Fruit fly (Drosophila melanogaster): ENCODE results near the gene CG31697.
A peak's percentile ranks its signal among the peaks of the same experiment; 100 is the strongest.

Gene CG31697

dm6 chr2L:19492934-19493686 is 42.1 kb upstream of the CG31697 start, which contains the start of the genes swm and Ctu2 (continued):
- TF ChIP-seq Scr (GFP tag; IDR thresholded peaks at IDR 0.05; ENCODE audit: partially characterized antibody) (peak; percentile 83), CG2129 (GFP tag; IDR thresholded peaks at IDR 0.05; ENCODE audit: partially characterized antibody) (peak; percentile 19; the same call in 1 of the 2 replicates), Usf (GFP tag; optimal IDR thresholded peaks at IDR 0.05) (peak; percentile 13), CG13424 (tag; optimal IDR thresholded peaks at IDR 0.05) (peak; percentile 89), schlank (tag; optimal IDR thresholded peaks at IDR 0.05) (no peak), Dll (GFP tag; IDR thresholded peaks at IDR 0.05; ENCODE audit: partially characterized antibody) (peak; percentile 81), CG3726 (GFP tag; IDR thresholded peaks at IDR 0.05) (no peak), mld (GFP tag; IDR thresholded peaks at IDR 0.05; ENCODE audit: partially characterized antibody) (no peak), CG18619 (GFP tag; optimal IDR thresholded peaks at IDR 0.05) (peak; percentile 60), Fer2 (tag; optimal IDR thresholded peaks at IDR 0.05) (peak; percentile 69), CG18599 (GFP tag; optimal IDR thresholded peaks at IDR 0.05) (no peak), slbo (GFP tag; IDR thresholded peaks at IDR 0.05) (peak; percentile 78), CG30431 (GFP tag; optimal IDR thresholded peaks at IDR 0.05) (no peak), CG18764 (GFP tag; optimal IDR thresholded peaks at IDR 0.05) (no peak), tio (GFP tag; optimal IDR thresholded peaks at IDR 0.05) (no peak), CG7556 (GFP tag; optimal IDR thresholded peaks at IDR 0.05) (peak; percentile 57), CG16815 (GFP tag; optimal IDR thresholded peaks at IDR 0.05) (peak; percentile 56), org-1 (GFP tag; optimal IDR thresholded peaks at IDR 0.05) (no peak), Hr39 (optimal IDR thresholded peaks at IDR 0.05) (no peak), run (tag; optimal IDR thresholded peaks at IDR 0.05) (no peak), lola (GFP tag; optimal IDR thresholded peaks at IDR 0.05) (peak in 1 of 3 experiments; percentile 73), nau (GFP tag; optimal IDR thresholded peaks at IDR 0.05) (no peak), CG11085 (GFP tag; IDR thresholded peaks at IDR 0.05) (0 out of 2 replicates have a peak, but pooled peaks have one; percentile 50), luna (GFP tag; optimal IDR thresholded peaks at IDR 0.05) (no peak), CG2202 (tag; optimal IDR thresholded peaks at IDR 0.05) (peak; percentile 40), Spps (tag; optimal IDR thresholded peaks at IDR 0.05) (peak; percentile 13), hb (GFP tag; IDR thresholded peaks at IDR 0.05; ENCODE audit: partially characterized antibody) (peak; percentile 62; the same call in 1 of the 3 replicates), fu2 (GFP tag; optimal IDR thresholded peaks at IDR 0.05) (no peak), CG10462 (GFP tag; optimal IDR thresholded peaks at IDR 0.05) (no peak), CG3281 (GFP tag; optimal IDR thresholded peaks at IDR 0.05) (peak; percentile 73), Ssrp (tag; optimal IDR thresholded peaks at IDR 0.05) (peak; percentile 70), CG9609 (GFP tag; optimal IDR thresholded peaks at IDR 0.05) (no peak), ara (GFP tag; IDR thresholded peaks at IDR 0.05) (no peak), CG8281 (tag; optimal IDR thresholded peaks at IDR 0.05) (peak; percentile 84), Kr (GFP tag; optimal IDR thresholded peaks at IDR 0.05) (no peak), CG15696 (tag; optimal IDR thresholded peaks at IDR 0.05) (peak; percentile 80), CG12104 (GFP tag; optimal IDR thresholded peaks at IDR 0.05) (peak; percentile 36), Med (GFP tag) (peak; percentile 68), CG3995 (GFP tag; optimal IDR thresholded peaks at IDR 0.05) (peak; percentile 3), gcm (GFP tag; optimal IDR thresholded peaks at IDR 0.05) (no peak), CG14667 (GFP tag; IDR thresholded peaks at IDR 0.05) (no peak), yki (optimal IDR thresholded peaks at IDR 0.05) (no peak), GATAe (GFP tag; conservative IDR thresholded peaks at IDR 0.05) (0 out of 2 replicates have a peak, but pooled peaks have one; percentile 24), CG8765 (GFP tag; IDR thresholded peaks at IDR 0.05) (no peak), zfh2 (GFP tag; optimal IDR thresholded peaks at IDR 0.05) (peak; percentile 7), cato (GFP tag; optimal IDR thresholded peaks at IDR 0.05; ENCODE audit: borderline replicate concordance) (no peak), fd96Cb (tag; optimal IDR thresholded peaks at IDR 0.05) (peak; percentile 48), klu (GFP tag; IDR thresholded peaks at IDR 0.05) (peak; percentile 36; the same call in 1 of the 2 replicates), CG11504 (tag; optimal IDR thresholded peaks at IDR 0.05) (no peak)

Data from whole organism, embryonic.